Fruit fly (Drosophila melanogaster): ENCODE measurements around the gene RhoU.

DNA sequence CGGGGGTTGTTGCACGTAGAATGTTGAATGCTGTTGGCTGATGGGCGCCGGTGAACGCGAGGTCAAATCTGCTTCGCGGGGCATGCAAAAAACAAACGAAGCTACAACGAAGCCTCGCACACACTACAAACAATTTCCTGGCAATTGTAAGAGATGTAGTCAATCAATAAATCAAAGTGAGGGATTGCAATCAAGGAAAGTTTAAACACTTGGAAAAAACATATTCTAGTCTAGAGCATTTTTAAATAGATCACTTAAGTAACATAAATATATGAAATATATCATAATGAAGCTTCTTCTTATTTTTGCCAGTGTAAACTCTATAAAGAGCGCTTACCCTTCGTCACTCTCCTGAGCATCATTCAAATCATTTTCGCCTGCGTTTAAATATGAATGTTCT, 51.3 kb downstream of the RhoU start:
- TF ChIP-seq pan (optimal IDR thresholded peaks at IDR 0.05), result no peak
- TF ChIP-seq psq (optimal IDR thresholded peaks at IDR 0.05), result no peak
- TF ChIP-seq CG8478 (optimal IDR thresholded peaks at IDR 0.05), result no peak
- no peak for TF ChIP-seq EcR (GFP tag; optimal IDR thresholded peaks at IDR 0.05)
- no peak for TF ChIP-seq usp (GFP tag; optimal IDR thresholded peaks at IDR 0.05)
- TF ChIP-seq Dll (optimal IDR thresholded peaks at IDR 0.05), result no peak
